Fruit fly (Drosophila melanogaster) whole organism, embryonic: ENCODE data around the gene CG34298.

ENCODE experiments used
- Bteb2 ChIP-seq: fragments of 200-800 bp; sonication (Bioruptor generic); optimal IDR thresholded peaks from 2 replicates; lab custom pipeline; 2016; ENCODE audit warnings: missing biosample characterization, missing genetic modification characterization
- Sox100B ChIP-seq: fragments of 200-800 bp; sonication (Bioruptor generic); optimal IDR thresholded peaks from 3 replicates; lab custom pipeline; 2018; ENCODE audit warnings: missing biosample characterization, mild to moderate bottlenecking, missing genetic modification characterization
- otp ChIP-seq: fragments of 200-800 bp; sonication (Bioruptor generic); IDR thresholded peaks from 3 replicates; pipeline ENCODE4, ENCODE4 v1.3.6; 2022; ENCODE audit warnings: missing biosample characterization, missing genetic modification characterization

DNA sequence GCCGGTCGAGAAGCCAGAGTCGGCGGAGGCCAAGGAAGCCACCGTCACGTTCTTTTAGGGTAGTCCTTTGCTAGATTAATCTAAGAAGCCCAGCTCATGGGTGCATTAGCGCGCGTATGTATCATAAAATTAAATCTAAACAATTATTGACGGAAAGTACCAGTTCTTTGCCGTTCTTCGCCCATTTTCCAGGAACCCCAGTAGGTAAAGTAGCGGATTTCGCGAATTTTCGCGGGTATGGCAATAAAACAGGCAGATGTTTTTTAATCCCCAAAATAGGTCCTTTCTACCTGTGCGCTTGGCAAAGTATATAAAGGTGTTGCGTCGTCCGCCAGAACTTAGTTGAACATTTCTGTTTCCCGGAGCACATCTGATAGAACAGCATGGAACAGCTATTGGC is 41.3 kb downstream of the CG34298 start:
- no peak for TF ChIP-seq otp
- TF ChIP-seq Sox100B (GFP tag; lab: Kevin White, UChicago), result no peak
- no peak for TF ChIP-seq Bteb2 (GFP tag; lab: Kevin White, UChicago)
